Worm (Caenorhabditis elegans) whole organism, L3 larva: ENCODE data around the gene F54D5.2.

ENCODE experiments used
- R02D3.7 ChIP-seq: fragments of 150-350 bp; optimal IDR thresholded peaks from 2 replicates; lab custom pipeline; 2014; ENCODE audit warnings: missing biosample characterization, missing genetic modification characterization
- ceh-82 ChIP-seq: fragments of 150-350 bp; optimal IDR thresholded peaks from 2 replicates; lab custom pipeline; 2014; ENCODE audit warnings: missing biosample characterization, missing genetic modification characterization
- daf-12 ChIP-seq: fragments of 150-350 bp; optimal IDR thresholded peaks from 2 replicates; lab custom pipeline; 2014; ENCODE audit warnings: missing biosample characterization, missing genetic modification reagents, missing genetic modification characterization
- elt-3 ChIP-seq, 3 experiments: fragments of 150-350 bp in 1 of 3; sonication (generic microtip) in 2 of 3; optimal IDR thresholded peaks; 2 replicates in 2 of 3; 4 replicates in 1 of 3; lab custom pipeline; 2014 to 2017; ENCODE audit warnings: missing biosample characterization in 3 of 3, missing genetic modification characterization in 3 of 3
- fkh-10 ChIP-seq: sonication (generic microtip); optimal IDR thresholded peaks from 2 replicates; lab custom pipeline; 2017; ENCODE audit warnings: missing biosample characterization, missing genetic modification reagents, missing genetic modification characterization
- fkh-2 ChIP-seq: fragments of 150-350 bp; optimal IDR thresholded peaks from 2 replicates; lab custom pipeline; 2014; ENCODE audit warnings: missing biosample characterization, missing genetic modification reagents, missing genetic modification characterization
- fos-1 ChIP-seq: fragments of 150-350 bp; optimal IDR thresholded peaks from 2 replicates; lab custom pipeline; 2014; ENCODE audit warnings: missing biosample characterization, missing genetic modification characterization
- lin-15B ChIP-seq: fragments of 150-350 bp; optimal IDR thresholded peaks from 2 replicates; lab custom pipeline; 2014; ENCODE audit warnings: missing biosample characterization, missing genetic modification characterization
- lin-39 ChIP-seq: fragments of 150-350 bp; optimal IDR thresholded peaks from 2 replicates; lab custom pipeline; 2018; ENCODE audit warnings: missing biosample characterization, missing genetic modification reagents, missing genetic modification characterization
- nfya-1 ChIP-seq: sonication (generic microtip); optimal IDR thresholded peaks from 2 replicates; lab custom pipeline; 2017; ENCODE audit warnings: missing genetic modification characterization, mild to moderate bottlenecking, missing compliant biosample characterization, antibody characterized with exemption, moderate library complexity; ENCODE audit not compliant: insufficient read depth
- pha-4 ChIP-seq: fragments of 150-350 bp; optimal IDR thresholded peaks from 2 replicates; lab custom pipeline; 2014; ENCODE audit warnings: missing biosample characterization, missing genetic modification reagents, missing genetic modification characterization
- unc-62 ChIP-seq: fragments of 150-350 bp; sonication (generic microtip); optimal IDR thresholded peaks from 4 replicates; lab custom pipeline; 2014; ENCODE audit warnings: missing biosample characterization, missing genetic modification reagents, missing genetic modification characterization

- TF ChIP-seq daf-12 (tag; lab: Kevin White, UChicago) (no peak), R02D3.7 (tag; lab: Kevin White, UChicago) (no peak), fkh-10 (GFP tag; lab: Kevin White, UChicago) (no peak), fkh-2 (tag; lab: Kevin White, UChicago) (no peak), ceh-82 (tag; lab: Kevin White, UChicago) (no peak), pha-4 (no peak), nfya-1 (no peak), lin-15B (tag; lab: Kevin White, UChicago) (no peak), unc-62 (GFP tag; lab: Kevin White, UChicago) (no peak), fos-1 (tag; lab: Kevin White, UChicago) (no peak), elt-3 (tag; optimal IDR thresholded peaks at IDR 0.05; lab: Kevin White, UChicago) (no peak), lin-39 (tag; lab: Kevin White, UChicago) (no peak)
Measured at ce11 chrII:11542958-11543357, 30.0 kb upstream of the F54D5.2 start.
